Worm (Caenorhabditis elegans) whole organism, L4 larva: ENCODE measurements around the gene B0454.6.

Source experiments
- F37D6.2 ChIP-seq: sonication (generic microtip); optimal IDR thresholded peaks from 2 replicates; lab custom pipeline; 2016; ENCODE audit warnings: mild to moderate bottlenecking, missing genetic modification characterization, missing compliant biosample characterization
- R02D3.7 ChIP-seq: fragments of 150-350 bp; sonication (generic microtip); optimal IDR thresholded peaks from 3 replicates; lab custom pipeline; 2014; ENCODE audit warnings: missing biosample characterization, missing genetic modification characterization
- T20F7.1 ChIP-seq: fragments of 200-800 bp; sonication (Bioruptor generic); optimal IDR thresholded peaks from 2 replicates; lab custom pipeline; 2018; ENCODE audit warnings: mild to moderate bottlenecking, missing genetic modification characterization, missing compliant biosample characterization
- ZK337.2 ChIP-seq: fragments of 200-800 bp; sonication (Bioruptor generic); IDR thresholded peaks from 2 replicates; pipeline ENCODE4 v1.3.6; 2022; ENCODE audit warnings: missing genetic modification reagents, missing genetic modification characterization, missing compliant biosample characterization
- ZK546.5 ChIP-seq, 2 experiments: sonication (generic microtip); optimal IDR thresholded peaks; 2 replicates each; lab custom pipeline; 2017; ENCODE audit warnings: missing biosample characterization in 2 of 2, missing genetic modification characterization in 2 of 2
- aha-1 ChIP-seq: fragments of 150-350 bp; peaks from one replicate; lab custom pipeline; 2014; ENCODE audit warnings: missing biosample characterization, missing genetic modification characterization
- aly-2 ChIP-seq: sonication (generic microtip); optimal IDR thresholded peaks from 2 replicates; lab custom pipeline; 2018; ENCODE audit warnings: missing biosample characterization, missing genetic modification characterization
- ceh-28 ChIP-seq: fragments of 150-350 bp; optimal IDR thresholded peaks from 2 replicates; lab custom pipeline; 2014; ENCODE audit warnings: missing biosample characterization, missing genetic modification reagents, missing genetic modification characterization
- ceh-32 ChIP-seq: sonication (generic microtip); optimal IDR thresholded peaks from 2 replicates; lab custom pipeline; 2016; ENCODE audit warnings: mild to moderate bottlenecking, missing genetic modification characterization, missing compliant biosample characterization; ENCODE audit not compliant: poor library complexity
- ceh-62 ChIP-seq: sonication (generic microtip); optimal IDR thresholded peaks from 2 replicates; lab custom pipeline; 2017; ENCODE audit warnings: missing biosample characterization, missing genetic modification characterization
- daf-16 ChIP-seq, 3 experiments: sonication (generic microtip); optimal IDR thresholded peaks; 2 replicates each; lab custom pipeline; 2016 to 2017; ENCODE audit warnings: missing genetic modification characterization in 3 of 3, missing genetic modification reagents in 3 of 3, mild to moderate bottlenecking in 2 of 3, missing compliant biosample characterization in 2 of 3, missing biosample characterization in 1 of 3, moderate library complexity in 1 of 3
- dve-1 ChIP-seq: sonication (generic microtip); optimal IDR thresholded peaks from 2 replicates; lab custom pipeline; 2017; ENCODE audit warnings: antibody characterized with exemption, mild to moderate bottlenecking, missing genetic modification characterization, missing compliant biosample characterization; ENCODE audit not compliant: insufficient read depth
- fos-1 ChIP-seq: fragments of 150-350 bp; optimal IDR thresholded peaks from 2 replicates; lab custom pipeline; 2014; ENCODE audit warnings: missing biosample characterization, missing genetic modification characterization
- hif-1 ChIP-seq, 2 experiments: sonication (generic microtip); optimal IDR thresholded peaks; 2 replicates each; lab custom pipeline; 2016 to 2017; ENCODE audit warnings: missing compliant biosample characterization in 2 of 2, missing genetic modification characterization in 2 of 2, missing genetic modification reagents in 2 of 2, missing genotype in 2 of 2, mild to moderate bottlenecking in 1 of 2
- jun-1 ChIP-seq: fragments of 150-350 bp; optimal IDR thresholded peaks from 2 replicates; lab custom pipeline; 2014; ENCODE audit warnings: missing biosample characterization, missing genetic modification reagents, missing genetic modification characterization
- lim-7 ChIP-seq: fragments of 200-800 bp; sonication (Bioruptor generic); IDR thresholded peaks from 2 replicates; pipeline ENCODE4 v1.3.6; 2022; ENCODE audit warnings: missing genetic modification characterization, missing compliant biosample characterization
- lin-15B ChIP-seq: fragments of 150-350 bp; sonication (generic microtip); optimal IDR thresholded peaks from 3 replicates; lab custom pipeline; 2014; ENCODE audit warnings: missing biosample characterization, missing genetic modification characterization
- lir-3 ChIP-seq: sonication (generic microtip); optimal IDR thresholded peaks from 2 replicates; lab custom pipeline; 2016; ENCODE audit warnings: mild to moderate bottlenecking, missing genetic modification characterization, missing compliant biosample characterization
- mes-2 ChIP-seq: sonication (generic microtip); optimal IDR thresholded peaks from 2 replicates; lab custom pipeline; 2016; ENCODE audit warnings: missing genotype, mild to moderate bottlenecking, missing genetic modification characterization, missing compliant biosample characterization; ENCODE audit not compliant: poor library complexity, severe bottlenecking
- mxl-3 ChIP-seq: fragments of 200-800 bp; sonication (Bioruptor generic); optimal IDR thresholded peaks from 2 replicates; lab custom pipeline; 2018; ENCODE audit warnings: mild to moderate bottlenecking, missing genetic modification characterization, missing compliant biosample characterization
- nhr-237 ChIP-seq: sonication (generic microtip); optimal IDR thresholded peaks from 2 replicates; lab custom pipeline; 2017; ENCODE audit warnings: missing biosample characterization, missing genetic modification characterization
- nhr-25 ChIP-seq: sonication (generic microtip); optimal IDR thresholded peaks from 2 replicates; lab custom pipeline; 2017; ENCODE audit warnings: missing genetic modification characterization, mild to moderate bottlenecking, missing compliant biosample characterization, antibody characterized with exemption, moderate library complexity, borderline replicate concordance; ENCODE audit not compliant: insufficient read depth
- nhr-28 ChIP-seq: fragments of 150-350 bp; optimal IDR thresholded peaks from 2 replicates; lab custom pipeline; 2014; ENCODE audit warnings: missing biosample characterization, missing genetic modification characterization
- nhr-42 ChIP-seq: fragments of 200-800 bp; sonication (Bioruptor generic); IDR thresholded peaks from 2 replicates; pipeline ENCODE4 v1.3.6; 2022; ENCODE audit warnings: missing genetic modification characterization, missing compliant biosample characterization
- nhr-48 ChIP-seq: sonication (generic microtip); optimal IDR thresholded peaks from 2 replicates; lab custom pipeline; 2016; ENCODE audit warnings: mild to moderate bottlenecking, missing genetic modification characterization, missing compliant biosample characterization
- nhr-76 ChIP-seq: fragments of 150-350 bp; optimal IDR thresholded peaks from 2 replicates; lab custom pipeline; 2014; ENCODE audit warnings: missing biosample characterization, missing genetic modification characterization
- rbr-2 ChIP-seq: sonication (generic microtip); optimal IDR thresholded peaks from 2 replicates; lab custom pipeline; 2016; ENCODE audit warnings: missing genotype, missing genetic modification characterization, missing compliant biosample characterization
- unc-130 ChIP-seq: sonication (generic microtip); optimal IDR thresholded peaks from 2 replicates; lab custom pipeline; 2016; ENCODE audit warnings: missing genetic modification reagents, missing genetic modification characterization, missing compliant biosample characterization
- unc-62 ChIP-seq, 3 experiments: fragments of 150-350 bp in 1 of 3; sonication (generic microtip); optimal IDR thresholded peaks in 2 of 3; peaks in 1 of 3; 1 replicate in 1 of 3; 2 replicates in 2 of 3; lab custom pipeline; 2014 to 2017; ENCODE audit warnings: missing biosample characterization in 3 of 3, missing genetic modification characterization in 3 of 3, missing genetic modification reagents in 3 of 3, missing genotype in 1 of 3
- zag-1 ChIP-seq: fragments of 150-350 bp; optimal IDR thresholded peaks from 2 replicates; lab custom pipeline; 2014; ENCODE audit warnings: missing biosample characterization, missing genetic modification characterization
- zfp-2 ChIP-seq: sonication (generic microtip); optimal IDR thresholded peaks from 2 replicates; lab custom pipeline; 2016; ENCODE audit warnings: mild to moderate bottlenecking, missing genetic modification characterization, missing compliant biosample characterization
- zfp-3 ChIP-seq: fragments of 200-800 bp; sonication (Bioruptor generic); conservative IDR thresholded peaks from 2 replicates; pipeline ENCODE4 v1.3.6; 2022; ENCODE audit warnings: missing genetic modification reagents, missing genetic modification characterization, missing compliant biosample characterization
- ztf-11 ChIP-seq: fragments of 150-350 bp; optimal IDR thresholded peaks from 2 replicates; lab custom pipeline; 2014; ENCODE audit warnings: missing biosample characterization, missing genetic modification characterization

B0454.6 gene

ce11 chrII:3065086-3065485 is 32.5 kb downstream of the B0454.6 start:
- peak; percentile 12 for TF ChIP-seq ceh-28 (tag; lab: Kevin White, UChicago)
- TF ChIP-seq lin-15B, result no peak

ce11 chrII:3066401-3066800 is 33.8 kb downstream of the B0454.6 start:
- TF ChIP-seq ceh-28 (tag; lab: Kevin White, UChicago) (peak; percentile 81), zfp-3 (GFP tag; lab: Robert Waterston, UW) (no peak)

ce11 chrII:3067447-3067846 is 34.9 kb downstream of the B0454.6 start:
- TF ChIP-seq unc-62 (GFP tag; optimal IDR thresholded peaks at IDR 0.05 in 1 of 2; lab: Kevin White, UChicago) (no peak), unc-62 (tag; optimal IDR thresholded peaks at IDR 0.05; lab: Kevin White, UChicago) (no peak), daf-16 (GFP tag; optimal IDR thresholded peaks at IDR 0.05; lab: Kevin White, UChicago) (no peak), daf-16 (tag; optimal IDR thresholded peaks at IDR 0.05; lab: Kevin White, UChicago) (no peak), zfp-3 (GFP tag; lab: Robert Waterston, UW) (no peak), nhr-48 (tag; lab: Kevin White, UChicago) (no peak), aly-2 (tag; lab: Kevin White, UChicago) (no peak), ceh-28 (tag; lab: Kevin White, UChicago) (peak; percentile 96)

ce11 chrII:3067896-3068295 is 35.3 kb downstream of the B0454.6 start:
- TF ChIP-seq aha-1 (tag; lab: Kevin White, UChicago), result peak; percentile 86
- no peak for TF ChIP-seq jun-1 (tag; lab: Kevin White, UChicago)

ce11 chrII:3068646-3069045 is 36.1 kb downstream of the B0454.6 start:
- TF ChIP-seq aha-1 (tag; lab: Kevin White, UChicago) (peak; percentile 61), nhr-42 (GFP tag; lab: Robert Waterston, UW) (no peak), hif-1 (tag; optimal IDR thresholded peaks at IDR 0.05; lab: Kevin White, UChicago) (no peak), ceh-28 (tag; lab: Kevin White, UChicago) (peak; percentile 55), ceh-62 (tag; lab: Kevin White, UChicago) (no peak), ztf-11 (tag; lab: Kevin White, UChicago) (no peak)

- TF ChIP-seq ceh-28 (tag; lab: Kevin White, UChicago), result peak; percentile 95
- TF ChIP-seq nhr-25 (tag; lab: Kevin White, UChicago), result no peak
Observed at ce11 chrII:3070182-3070581, 37.6 kb downstream of the B0454.6 start.

ce11 chrII:3071012-3071749 is 38.6 kb downstream of the B0454.6 start, which contains the start of gene Y25C1A.7:
Gene Y25C1A.7, minus strand, starts transcription at chrII:3071062.
- TF ChIP-seq mes-2 (tag; lab: Kevin White, UChicago) (peak; percentile 35), lir-3 (tag; lab: Kevin White, UChicago) (no peak)

ce11 chrII:3076915-3077314 is 44.3 kb downstream of the B0454.6 start, which contains the start of gene Y25C1A.8:
Gene Y25C1A.8, minus strand, starts transcription at chrII:3076959.
- TF ChIP-seq fos-1 (tag; lab: Kevin White, UChicago) (no peak), rbr-2 (peak; percentile 92), zfp-3 (GFP tag; lab: Robert Waterston, UW) (peak; percentile 85), dve-1 (peak; percentile 95), ceh-32 (tag; lab: Kevin White, UChicago) (peak; percentile 46), F37D6.2 (tag; lab: Kevin White, UChicago) (peak; percentile 78), lim-7 (GFP tag; lab: Robert Waterston, UW) (0 out of 2 replicates have a peak, but pooled peaks have one; percentile 46), T20F7.1 (GFP tag; lab: Kevin White, UChicago) (no peak), nhr-48 (tag; lab: Kevin White, UChicago) (peak; percentile 30), ZK337.2 (GFP tag; lab: Robert Waterston, UW) (peak; percentile 61; the same call in 1 of the 2 replicates), zfp-2 (peak; percentile 47), ZK546.5 (tag; optimal IDR thresholded peaks at IDR 0.05; lab: Kevin White, UChicago) (no peak), nhr-76 (no peak), mxl-3 (GFP tag; lab: Kevin White, UChicago) (peak; percentile 63), aly-2 (tag; lab: Kevin White, UChicago) (no peak), zag-1 (no peak), lin-15B (no peak), unc-130 (GFP tag; lab: Kevin White, UChicago) (peak; percentile 35), nhr-25 (tag; lab: Kevin White, UChicago) (peak; percentile 7), nhr-28 (tag; lab: Kevin White, UChicago) (peak; percentile 64), R02D3.7 (tag; lab: Kevin White, UChicago) (no peak), nhr-237 (tag; lab: Kevin White, UChicago) (no peak)
